Worm (Caenorhabditis elegans): Measurements from ENCODE around the gene T22F3.2.

- TF ChIP-seq him-1 (tag; optimal IDR thresholded peaks at IDR 0.05) = no peak
- TF ChIP-seq W03F9.2 (tag; optimal IDR thresholded peaks at IDR 0.05) = no peak
- TF ChIP-seq dao-5 (tag; optimal IDR thresholded peaks at IDR 0.05) = no peak
Observed at ce11 chrV:3626944-3627343, 40.5 kb downstream of the T22F3.2 start, which contains the start of gene F59B1.4.

All from whole organism, L4/young adult.